Fruit fly (Drosophila melanogaster): ENCODE measurements around the gene Ythdc1.

The Ythdc1 gene

dm6 chr3L:3399249-3399922 lies 25.4 kb upstream of the Ythdc1 start:
- TF ChIP-seq CG4496 (GFP tag; IDR thresholded peaks at IDR 0.05) (peak; percentile 79), CG14655 (GFP tag; optimal IDR thresholded peaks at IDR 0.05) (peak; percentile 91), gl (tag; optimal IDR thresholded peaks at IDR 0.05) (peak; percentile 33), EcR (GFP tag; optimal IDR thresholded peaks at IDR 0.05) (peak; percentile 66), fd96Ca (GFP tag; IDR thresholded peaks at IDR 0.05) (peak; percentile 58), CG10348 (GFP tag; IDR thresholded peaks at IDR 0.05) (peak; percentile 42; the same call in 1 of the 2 replicates), CG8159 (tag; optimal IDR thresholded peaks at IDR 0.05) (peak; percentile 92), CG17806 (tag; optimal IDR thresholded peaks at IDR 0.05) (peak; percentile 85), Pif1A (GFP tag; optimal IDR thresholded peaks at IDR 0.05) (peak; percentile 83), D1 (tag; optimal IDR thresholded peaks at IDR 0.05) (peak; percentile 53), Ets98B (GFP tag; IDR thresholded peaks at IDR 0.05) (peak; percentile 65), CG32121 (GFP tag; IDR thresholded peaks at IDR 0.05) (peak; percentile 84), Snoo (tag; optimal IDR thresholded peaks at IDR 0.05) (peak; percentile 87), CG34367 (tag; optimal IDR thresholded peaks at IDR 0.05) (peak; percentile 70), CG12605 (GFP tag; IDR thresholded peaks at IDR 0.05) (peak; percentile 43; the same call in 1 of the 2 replicates), CG15710 (tag; optimal IDR thresholded peaks at IDR 0.05) (peak; percentile 80), rn (GFP tag; IDR thresholded peaks at IDR 0.05) (no peak), CG8301 (tag; optimal IDR thresholded peaks at IDR 0.05) (peak; percentile 90), CG13204 (GFP tag; optimal IDR thresholded peaks at IDR 0.05) (peak; percentile 41), CG9948 (tag; optimal IDR thresholded peaks at IDR 0.05) (peak; percentile 85), Pif1B (GFP tag; optimal IDR thresholded peaks at IDR 0.05) (peak; percentile 68)

- TF ChIP-seq CG9948 (tag; optimal IDR thresholded peaks at IDR 0.05) (peak; percentile 4), CG12605 (GFP tag; IDR thresholded peaks at IDR 0.05) (no peak), fd96Ca (GFP tag; IDR thresholded peaks at IDR 0.05) (no peak), EcR (GFP tag; optimal IDR thresholded peaks at IDR 0.05) (no peak)
Measured at dm6 chr3L:3398496-3398895, 24.5 kb upstream of the Ythdc1 start.

- TF ChIP-seq CG12605 (GFP tag; IDR thresholded peaks at IDR 0.05) (peak; percentile 78), CG17806 (tag; optimal IDR thresholded peaks at IDR 0.05) (peak; percentile 93), CG14655 (GFP tag; optimal IDR thresholded peaks at IDR 0.05) (peak; percentile 89), Pif1A (GFP tag; optimal IDR thresholded peaks at IDR 0.05) (peak; percentile 89), fd96Ca (GFP tag; IDR thresholded peaks at IDR 0.05) (peak; percentile 86), EcR (GFP tag; optimal IDR thresholded peaks at IDR 0.05) (no peak), CG32121 (GFP tag; IDR thresholded peaks at IDR 0.05) (no peak), CG8159 (tag; optimal IDR thresholded peaks at IDR 0.05) (peak; percentile 93), CG34367 (tag; optimal IDR thresholded peaks at IDR 0.05) (peak; percentile 94), rn (GFP tag; IDR thresholded peaks at IDR 0.05) (peak; percentile 72), Pif1B (GFP tag; optimal IDR thresholded peaks at IDR 0.05) (peak; percentile 90), CG10348 (GFP tag; IDR thresholded peaks at IDR 0.05) (no peak), Snoo (tag; optimal IDR thresholded peaks at IDR 0.05) (peak; percentile 86), CG9948 (tag; optimal IDR thresholded peaks at IDR 0.05) (peak; percentile 92), D1 (tag; optimal IDR thresholded peaks at IDR 0.05) (peak; percentile 66), CG15710 (tag; optimal IDR thresholded peaks at IDR 0.05) (peak; percentile 91), CG13204 (GFP tag; optimal IDR thresholded peaks at IDR 0.05) (peak; percentile 85), gl (tag; optimal IDR thresholded peaks at IDR 0.05) (peak; percentile 89), CG4496 (GFP tag; IDR thresholded peaks at IDR 0.05) (peak; percentile 87), CG8301 (tag; optimal IDR thresholded peaks at IDR 0.05) (peak; percentile 84), Ets98B (GFP tag; IDR thresholded peaks at IDR 0.05) (peak; percentile 65)
Measured at dm6 chr3L:3397849-3398248, 23.9 kb upstream of the Ythdc1 start.

- TF ChIP-seq CG17806 (tag; optimal IDR thresholded peaks at IDR 0.05), result no peak
- TF ChIP-seq Pif1A (GFP tag; optimal IDR thresholded peaks at IDR 0.05), result no peak
- TF ChIP-seq Snoo (tag; optimal IDR thresholded peaks at IDR 0.05), result no peak
- no peak for TF ChIP-seq CG15710 (tag; optimal IDR thresholded peaks at IDR 0.05)
- TF ChIP-seq fd96Ca (GFP tag; IDR thresholded peaks at IDR 0.05), result no peak
- no peak for TF ChIP-seq CG4496 (GFP tag; IDR thresholded peaks at IDR 0.05)
- no peak for TF ChIP-seq EcR (GFP tag; optimal IDR thresholded peaks at IDR 0.05)
- no peak for TF ChIP-seq CG34367 (tag; optimal IDR thresholded peaks at IDR 0.05)
- no peak for TF ChIP-seq gl (tag; optimal IDR thresholded peaks at IDR 0.05)
- TF ChIP-seq rn (GFP tag; IDR thresholded peaks at IDR 0.05), result no peak
- no peak for TF ChIP-seq CG12605 (GFP tag; IDR thresholded peaks at IDR 0.05)
Measured at dm6 chr3L:3397309-3397821, 23.4 kb upstream of the Ythdc1 start.

dm6 chr3L:3396056-3396455 lies 22.1 kb upstream of the Ythdc1 start:
- TF ChIP-seq EcR (GFP tag; optimal IDR thresholded peaks at IDR 0.05) (no peak), CG12605 (GFP tag; IDR thresholded peaks at IDR 0.05) (peak; percentile 88), CG8301 (tag; optimal IDR thresholded peaks at IDR 0.05) (peak; percentile 95), Ets98B (GFP tag; IDR thresholded peaks at IDR 0.05) (peak; percentile 87), CG34367 (tag; optimal IDR thresholded peaks at IDR 0.05) (peak; percentile 86), CG8159 (tag; optimal IDR thresholded peaks at IDR 0.05) (peak; percentile 90), CG13204 (GFP tag; optimal IDR thresholded peaks at IDR 0.05) (peak; percentile 58), CG4496 (GFP tag; IDR thresholded peaks at IDR 0.05) (peak; percentile 89), Pif1A (GFP tag; optimal IDR thresholded peaks at IDR 0.05) (peak; percentile 86), CG9948 (tag; optimal IDR thresholded peaks at IDR 0.05) (peak; percentile 91), CG32121 (GFP tag; IDR thresholded peaks at IDR 0.05) (no peak), CG14655 (GFP tag; optimal IDR thresholded peaks at IDR 0.05) (peak; percentile 95), D1 (tag; optimal IDR thresholded peaks at IDR 0.05) (peak; percentile 81), CG15710 (tag; optimal IDR thresholded peaks at IDR 0.05) (peak; percentile 87), CG17806 (tag; optimal IDR thresholded peaks at IDR 0.05) (peak; percentile 89), fd96Ca (GFP tag; IDR thresholded peaks at IDR 0.05) (peak; percentile 87), gl (tag; optimal IDR thresholded peaks at IDR 0.05) (peak; percentile 70), Pif1B (GFP tag; optimal IDR thresholded peaks at IDR 0.05) (peak; percentile 85), Snoo (tag; optimal IDR thresholded peaks at IDR 0.05) (peak; percentile 70), rn (GFP tag; IDR thresholded peaks at IDR 0.05) (no peak; the same call in none of the 2 replicates), CG10348 (GFP tag; IDR thresholded peaks at IDR 0.05) (peak; percentile 24; the same call in 1 of the 2 replicates)

Measured in whole organism, pupa.